Fruit fly (Drosophila melanogaster) whole organism, embryonic: ENCODE measurements around the gene CG15414.

ENCODE experiments used
- Atf3 ChIP-seq: fragments of 200-800 bp; sonication (Bioruptor generic); optimal IDR thresholded peaks from 3 replicates; lab custom pipeline; 2016; ENCODE audit warnings: missing biosample characterization, missing genetic modification characterization
- Bgb ChIP-seq: fragments of 200-800 bp; sonication (Bioruptor generic); IDR thresholded peaks from 2 replicates; pipeline ENCODE4 v1.3.6; 2022; ENCODE audit warnings: missing biosample characterization, missing genetic modification characterization; ENCODE audit not compliant: partially characterized antibody
- Blimp-1 ChIP-seq: fragments of 200-800 bp; sonication (Bioruptor generic); optimal IDR thresholded peaks from 3 replicates; lab custom pipeline; 2018; ENCODE audit warnings: missing biosample characterization, missing genetic modification characterization, mild to moderate bottlenecking, moderate library complexity, missing genetic modification reagents
- CG11247 ChIP-seq: fragments of 200-800 bp; sonication (Bioruptor generic); IDR thresholded peaks from 2 replicates; pipeline ENCODE4 v1.3.6; 2022; ENCODE audit warnings: missing biosample characterization, missing genetic modification characterization
- CG11695 ChIP-seq: fragments of 200-800 bp; sonication (Bioruptor generic); IDR thresholded peaks from 3 replicates; pipeline ENCODE4 v1.3.6; 2022; ENCODE audit warnings: missing biosample characterization, missing genetic modification characterization
- CG11696 ChIP-seq: fragments of 200-800 bp; sonication (Bioruptor generic); IDR thresholded peaks from 2 replicates; pipeline ENCODE4 v1.3.6; 2022; ENCODE audit warnings: missing biosample characterization, missing genetic modification characterization
- CG12236 ChIP-seq: fragments of 200-800 bp; sonication (Bioruptor generic); optimal IDR thresholded peaks from 2 replicates; lab custom pipeline; 2016; ENCODE audit warnings: missing biosample characterization, missing genetic modification characterization
- CG15696 ChIP-seq: fragments of 200-800 bp; sonication (Bioruptor generic); optimal IDR thresholded peaks from 2 replicates; lab custom pipeline; 2019; ENCODE audit warnings: missing biosample characterization, mild to moderate bottlenecking, missing genetic modification characterization, moderate library complexity
- CG1603 ChIP-seq: fragments of 200-800 bp; sonication (Bioruptor generic); optimal IDR thresholded peaks from 2 replicates; lab custom pipeline; 2019; ENCODE audit warnings: missing biosample characterization, mild to moderate bottlenecking, missing genetic modification characterization, moderate library complexity
- CG17361 ChIP-seq: fragments of 200-800 bp; sonication (Bioruptor generic); IDR thresholded peaks from 3 replicates; pipeline ENCODE4 v1.3.6; 2022; ENCODE audit warnings: missing biosample characterization, missing genetic modification characterization
- CG6254 ChIP-seq: fragments of 200-800 bp; sonication (Bioruptor generic); optimal IDR thresholded peaks from 3 replicates; lab custom pipeline; 2017; ENCODE audit warnings: mild to moderate bottlenecking, missing biosample characterization, missing genetic modification reagents, missing genetic modification characterization
- CG6791 ChIP-seq: fragments of 200-800 bp; sonication (Bioruptor generic); IDR thresholded peaks from 3 replicates; pipeline ENCODE4 v1.3.6; 2022; ENCODE audit warnings: missing biosample characterization, missing genetic modification characterization; ENCODE audit not compliant: partially characterized antibody
- CG7963 ChIP-seq: fragments of 200-800 bp; sonication (Bioruptor generic); IDR thresholded peaks from 3 replicates; pipeline ENCODE4 v1.3.6; 2022; ENCODE audit warnings: missing biosample characterization, missing genetic modification characterization; ENCODE audit not compliant: partially characterized antibody
- CG7987 ChIP-seq: fragments of 200-800 bp; sonication (Bioruptor generic); optimal IDR thresholded peaks from 2 replicates; lab custom pipeline; 2018; ENCODE audit warnings: missing biosample characterization, mild to moderate bottlenecking, missing genetic modification characterization, moderate library complexity
- CG8281 ChIP-seq: fragments of 200-800 bp; sonication (Bioruptor generic); optimal IDR thresholded peaks from 2 replicates; lab custom pipeline; 2018; ENCODE audit warnings: missing biosample characterization, mild to moderate bottlenecking, missing genetic modification characterization, moderate library complexity
- CG8944 ChIP-seq: fragments of 200-800 bp; sonication (Bioruptor generic); optimal IDR thresholded peaks from 3 replicates; lab custom pipeline; 2016; ENCODE audit warnings: missing biosample characterization, missing genetic modification characterization
- Dfd ChIP-seq, 2 experiments: fragments of >200 bp; optimal IDR thresholded peaks; 2 replicates each; lab custom pipeline; 2017; ENCODE audit warnings: missing biosample characterization in 2 of 2, missing genetic modification characterization in 2 of 2
- Dip2 ChIP-seq: fragments of 200-800 bp; sonication (Bioruptor generic); IDR thresholded peaks from 2 replicates; pipeline ENCODE4 v1.3.6; 2022; ENCODE audit warnings: missing biosample characterization, missing genetic modification characterization
- Doc2 ChIP-seq: fragments of 200-800 bp; sonication (Bioruptor generic); IDR thresholded peaks from 2 replicates; pipeline ENCODE4 v1.3.6; 2022; ENCODE audit warnings: missing biosample characterization, missing genetic modification characterization
- Drgx ChIP-seq: fragments of 200-800 bp; sonication (Bioruptor generic); IDR thresholded peaks from 2 replicates; pipeline ENCODE4 v1.3.6; 2022; ENCODE audit warnings: missing biosample characterization, missing genetic modification characterization
- E2f2 ChIP-seq: fragments of 200-800 bp; sonication (Bioruptor generic); IDR thresholded peaks from 2 replicates; pipeline ENCODE4 v1.3.6; 2022; ENCODE audit warnings: missing biosample characterization, missing genetic modification characterization
- H15 ChIP-seq: fragments of 200-800 bp; sonication (Bioruptor generic); IDR thresholded peaks from 3 replicates; pipeline ENCODE4 v1.3.6; 2022; ENCODE audit warnings: missing biosample characterization, missing genetic modification characterization
- HLH4C ChIP-seq: fragments of 200-800 bp; sonication (Bioruptor generic); IDR thresholded peaks from 3 replicates; pipeline ENCODE4 v1.3.6; 2022; ENCODE audit warnings: missing biosample characterization, missing genetic modification characterization; ENCODE audit not compliant: partially characterized antibody
- Hr51 ChIP-seq, 2 experiments: fragments of 200-800 bp; sonication (Bioruptor generic); optimal IDR thresholded peaks; 2 replicates in 1 of 2; 3 replicates in 1 of 2; lab custom pipeline; 2016 to 2018; ENCODE audit warnings: missing biosample characterization in 2 of 2, missing genetic modification characterization in 2 of 2, mild to moderate bottlenecking in 1 of 2, moderate library complexity in 1 of 2
- Mad ChIP-seq: fragments of 200-800 bp; sonication (Bioruptor generic); optimal IDR thresholded peaks from 2 replicates; lab custom pipeline; 2016; ENCODE audit warnings: missing biosample characterization, missing genetic modification characterization
- Med ChIP-seq: fragments of 200-800 bp; sonication (Bioruptor generic); peaks from one replicate; lab custom pipeline; 2016; ENCODE audit warnings: missing biosample characterization, missing genetic modification characterization, mild to moderate bottlenecking, inconsistent platforms, moderate library complexity
- NK7.1 ChIP-seq: fragments of 200-800 bp; sonication (Bioruptor generic); optimal IDR thresholded peaks from 3 replicates; lab custom pipeline; 2016; ENCODE audit warnings: missing biosample characterization, missing genetic modification characterization
- Nf-YA ChIP-seq: fragments of 200-800 bp; sonication (Bioruptor generic); IDR thresholded peaks from 2 replicates; pipeline ENCODE4 v1.3.6; 2022; ENCODE audit warnings: missing biosample characterization, missing genetic modification characterization
- Rfx ChIP-seq: fragments of 200-800 bp; sonication (Bioruptor generic); IDR thresholded peaks from 2 replicates; pipeline ENCODE4 v1.3.6; 2022; ENCODE audit warnings: missing biosample characterization, missing genetic modification characterization
- Six4 ChIP-seq: fragments of 200-800 bp; sonication (Bioruptor generic); optimal IDR thresholded peaks from 2 replicates; lab custom pipeline; 2016; ENCODE audit warnings: missing biosample characterization, missing genetic modification characterization
- Ssrp ChIP-seq: fragments of 200-800 bp; sonication (Bioruptor generic); optimal IDR thresholded peaks from 2 replicates; lab custom pipeline; 2018; ENCODE audit warnings: missing biosample characterization, mild to moderate bottlenecking, missing genetic modification characterization, moderate library complexity
- br ChIP-seq: fragments of >200 bp; optimal IDR thresholded peaks from 2 replicates; lab custom pipeline; 2017
- cad ChIP-seq: fragments of >200 bp; optimal IDR thresholded peaks from 2 replicates; lab custom pipeline; 2017; ENCODE audit warnings: missing biosample characterization, missing genetic modification characterization
- croc ChIP-seq: fragments of 200-800 bp; sonication (Bioruptor generic); conservative IDR thresholded peaks from 3 replicates; pipeline ENCODE4 v1.3.6; 2022; ENCODE audit warnings: missing biosample characterization, missing genetic modification characterization
- fd102C ChIP-seq: fragments of 200-800 bp; sonication (Bioruptor generic); optimal IDR thresholded peaks from 2 replicates; lab custom pipeline; 2018; ENCODE audit warnings: missing biosample characterization, mild to moderate bottlenecking, missing genetic modification characterization, moderate library complexity
- gsb-n ChIP-seq: fragments of 200-800 bp; sonication (Bioruptor generic); optimal IDR thresholded peaks from 3 replicates; lab custom pipeline; 2018; ENCODE audit warnings: missing biosample characterization, mild to moderate bottlenecking, missing genetic modification characterization
- hbn ChIP-seq: fragments of 200-800 bp; sonication (Bioruptor generic); IDR thresholded peaks from 2 replicates; pipeline ENCODE4 v1.3.6; 2022; ENCODE audit warnings: missing biosample characterization, missing genetic modification characterization; ENCODE audit not compliant: partially characterized antibody
- lab ChIP-seq: fragments of 200-800 bp; sonication (Bioruptor generic); optimal IDR thresholded peaks from 3 replicates; lab custom pipeline; 2017; ENCODE audit warnings: missing biosample characterization, missing genetic modification characterization, mild to moderate bottlenecking, moderate library complexity, missing genetic modification reagents
- lbe ChIP-seq: fragments of 200-800 bp; sonication (Bioruptor generic); optimal IDR thresholded peaks from 2 replicates; lab custom pipeline; 2016; ENCODE audit warnings: missing biosample characterization, mild to moderate bottlenecking, missing genetic modification characterization
- lmd ChIP-seq: fragments of 200-800 bp; sonication (Bioruptor generic); IDR thresholded peaks from 2 replicates; pipeline ENCODE4 v1.3.6; 2022; ENCODE audit warnings: missing biosample characterization, missing genetic modification characterization
- lov ChIP-seq, 2 experiments: fragments of 200-800 bp in 1 of 2; fragments of >200 bp in 1 of 2; sonication (Bioruptor generic) in 1 of 2; IDR thresholded peaks in 1 of 2; optimal IDR thresholded peaks in 1 of 2; 2 replicates in 1 of 2; 3 replicates in 1 of 2; pipeline versions ENCODE4 v1.3.6 to Lab custom; 2017 to 2022; ENCODE audit warnings: missing biosample characterization in 1 of 2, missing genetic modification characterization in 1 of 2
- phol ChIP-seq: fragments of 200-800 bp; sonication (Bioruptor generic); optimal IDR thresholded peaks from 3 replicates; lab custom pipeline; 2018; ENCODE audit warnings: missing biosample characterization, mild to moderate bottlenecking, missing genetic modification characterization, moderate library complexity
- sens ChIP-seq: fragments of 200-800 bp; sonication (Bioruptor generic); peaks from one replicate; lab custom pipeline; 2016; ENCODE audit warnings: missing biosample characterization, missing genetic modification characterization
- slbo ChIP-seq: fragments of 200-800 bp; sonication (Bioruptor generic); IDR thresholded peaks from 2 replicates; pipeline ENCODE4 v1.3.6; 2022; ENCODE audit warnings: missing biosample characterization, missing genetic modification characterization
- slou ChIP-seq: fragments of 200-800 bp; sonication (Bioruptor generic); optimal IDR thresholded peaks from 3 replicates; lab custom pipeline; 2016; ENCODE audit warnings: missing biosample characterization, missing genetic modification characterization
- toy ChIP-seq: fragments of 200-800 bp; sonication (Bioruptor generic); IDR thresholded peaks from 2 replicates; pipeline ENCODE4 v1.3.6; 2022; ENCODE audit warnings: missing biosample characterization, missing genetic modification characterization
- trh ChIP-seq: fragments of 200-800 bp; sonication (Bioruptor generic); optimal IDR thresholded peaks from 2 replicates; lab custom pipeline; 2016; ENCODE audit warnings: missing biosample characterization, missing genetic modification characterization
- ttk ChIP-seq: fragments of 200-800 bp; sonication (Bioruptor generic); IDR thresholded peaks from 2 replicates; pipeline ENCODE4 v2.1.2; 2022; ENCODE audit warnings: missing biosample characterization, missing genetic modification characterization
- zen ChIP-seq: fragments of 200-800 bp; sonication (Bioruptor generic); optimal IDR thresholded peaks from 3 replicates; lab custom pipeline; 2018; ENCODE audit warnings: missing biosample characterization, mild to moderate bottlenecking, missing genetic modification characterization, moderate library complexity

Gene CG15414

DNA sequence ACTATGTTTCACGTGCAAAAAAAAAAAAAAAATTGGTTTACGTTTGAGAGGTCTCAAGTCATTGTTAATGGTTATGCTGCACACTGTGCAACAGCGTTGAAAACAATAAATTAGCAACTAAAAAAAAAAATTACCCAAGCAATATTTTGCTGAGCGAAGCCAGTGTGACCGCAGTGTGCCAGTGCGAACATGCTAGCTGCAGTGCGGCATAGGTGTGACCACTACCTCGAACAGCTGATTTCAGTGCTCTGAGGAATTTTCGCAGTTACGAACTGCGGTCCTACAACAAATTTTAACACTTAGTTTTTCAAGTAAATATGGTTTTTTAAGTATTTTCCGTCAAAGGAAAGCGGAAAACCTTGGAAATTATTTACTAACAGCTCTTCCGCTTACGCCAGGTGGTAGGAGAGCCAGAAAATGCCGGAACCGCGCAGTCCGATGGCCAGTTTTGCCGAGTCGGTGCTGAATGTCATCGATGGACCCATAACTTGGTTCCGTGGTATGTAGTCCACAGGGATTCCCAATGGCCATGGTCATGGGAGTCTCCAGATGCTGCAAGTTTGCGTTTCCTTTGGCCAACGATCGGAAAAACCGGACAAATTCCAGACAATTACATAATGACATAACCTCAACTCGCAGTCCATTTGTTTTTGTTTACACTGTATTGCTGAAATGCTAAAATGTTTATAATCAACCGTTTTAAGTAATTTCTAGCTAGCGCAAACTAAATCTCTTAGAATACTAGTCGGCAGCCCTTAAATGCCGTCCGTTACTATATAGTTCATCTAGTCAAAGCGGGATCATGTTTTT lies 24.7 kb downstream of the CG15414 start, which contains the start of the genes msl-2 and ND-PDSW (continued):
- no peak for TF ChIP-seq CG8281 (tag; lab: Kevin White, UChicago)
- TF ChIP-seq zen (tag; lab: Kevin White, UChicago), result peak; percentile 41
- no peak for TF ChIP-seq trh (GFP tag; lab: Kevin White, UChicago)
- TF ChIP-seq fd102C, result no peak
- TF ChIP-seq lov (optimal IDR thresholded peaks at IDR 0.05; lab: Kevin White, UChicago), result no peak
- TF ChIP-seq lov (GFP tag; IDR thresholded peaks at IDR 0.05; lab: Robert Waterston, UW), result no peak
- no peak for TF ChIP-seq HLH4C (GFP tag; lab: Robert Waterston, UW)
- no peak for TF ChIP-seq br (lab: Kevin White, UChicago)
- TF ChIP-seq CG7963 (GFP tag; lab: Robert Waterston, UW), result no peak
- TF ChIP-seq NK7.1 (GFP tag; lab: Kevin White, UChicago), result no peak
- no peak for TF ChIP-seq Doc2 (GFP tag; lab: Robert Waterston, UW)
- TF ChIP-seq CG12236 (GFP tag; lab: Kevin White, UChicago), result no peak
- no peak for TF ChIP-seq hbn
- no peak for TF ChIP-seq Ssrp (tag; lab: Kevin White, UChicago)
- TF ChIP-seq CG7987 (GFP tag; lab: Kevin White, UChicago), result no peak
- TF ChIP-seq Nf-YA, result no peak
- TF ChIP-seq phol, result peak; percentile 26
- TF ChIP-seq lmd (GFP tag; lab: Robert Waterston, UW), result no peak
- TF ChIP-seq Blimp-1 (GFP tag; lab: Kevin White, UChicago), result no peak
- TF ChIP-seq Dip2, result no peak
- TF ChIP-seq Bgb (GFP tag; lab: Robert Waterston, UW), result peak; percentile 9; the same call in 1 of the 2 replicates
- no peak for TF ChIP-seq Mad
- no peak for TF ChIP-seq slou (GFP tag; lab: Kevin White, UChicago)
- TF ChIP-seq CG6791 (GFP tag; lab: Robert Waterston, UW), result peak; percentile 42; the same call in 1 of the 3 replicates
- no peak for TF ChIP-seq H15 (GFP tag; lab: Robert Waterston, UW)
- no peak for TF ChIP-seq Six4 (GFP tag; lab: Kevin White, UChicago)
- no peak for TF ChIP-seq croc (GFP tag; lab: Robert Waterston, UW)
- TF ChIP-seq Hr51 (GFP tag; optimal IDR thresholded peaks at IDR 0.05; lab: Kevin White, UChicago), result no peak
- no peak for TF ChIP-seq CG1603
- TF ChIP-seq cad (GFP tag; lab: Kevin White, UChicago), result no peak

DNA sequence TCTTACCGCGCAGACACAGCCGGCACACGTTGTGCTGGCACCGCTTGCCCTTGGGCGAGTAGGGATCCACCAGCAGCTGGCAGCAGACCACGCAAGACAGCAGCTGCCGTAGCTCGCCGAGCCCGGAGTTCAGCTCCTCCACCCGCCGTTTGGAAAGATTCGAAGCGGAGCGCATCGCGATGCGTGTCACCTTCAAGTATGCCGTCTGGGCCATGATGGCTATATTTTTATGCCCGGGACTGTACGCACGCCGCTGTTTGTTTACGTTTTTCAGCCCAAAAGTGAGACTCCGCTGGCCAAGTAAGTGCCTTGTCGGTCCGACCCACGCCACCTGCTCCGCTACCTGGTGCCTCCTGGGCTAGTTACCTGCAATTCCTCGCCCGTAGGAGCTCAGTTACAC lies 25.4 kb downstream of the CG15414 start:
- TF ChIP-seq Rfx (GFP tag; lab: Robert Waterston, UW) (0 out of 2 replicates have a peak, but pooled peaks have one; percentile 20), slbo (GFP tag; lab: Robert Waterston, UW) (0 out of 2 replicates have a peak, but pooled peaks have one; percentile 18), toy (GFP tag; lab: Robert Waterston, UW) (no peak), CG11695 (GFP tag; lab: Robert Waterston, UW) (peak; percentile 45; the same call in 2 of the 3 replicates), gsb-n (tag; lab: Kevin White, UChicago) (no peak), Doc2 (GFP tag; lab: Robert Waterston, UW) (no peak), CG8944 (no peak), Atf3 (GFP tag; lab: Kevin White, UChicago) (no peak), Nf-YA (0 out of 2 replicates have a peak, but pooled peaks have one; percentile 11), CG15696 (tag; lab: Kevin White, UChicago) (no peak), lab (GFP tag; lab: Kevin White, UChicago) (no peak), CG11696 (GFP tag; lab: Robert Waterston, UW) (peak; percentile 76), E2f2 (GFP tag; lab: Robert Waterston, UW) (no peak), CG11247 (no peak), CG17361 (GFP tag; lab: Robert Waterston, UW) (no peak), Dfd (GFP tag; optimal IDR thresholded peaks at IDR 0.05; lab: Kevin White, UChicago) (no peak), Six4 (GFP tag; lab: Kevin White, UChicago) (no peak), ttk (GFP tag; lab: Robert Waterston, UW) (no peak), CG6254 (GFP tag; lab: Kevin White, UChicago) (no peak), Med (peak; percentile 51), lbe (GFP tag; lab: Kevin White, UChicago) (no peak), sens (peak; percentile 24), Drgx (0 out of 2 replicates have a peak, but pooled peaks have one; percentile 16)
